Fruit fly (Drosophila melanogaster): Measurements from ENCODE around the gene ppk8.

dm6 chrX:3538775-3539174, 18.8 kb upstream of the ppk8 start:
- TF ChIP-seq CG14655 (GFP tag; optimal IDR thresholded peaks at IDR 0.05): no peak
- no peak for TF ChIP-seq EcR (GFP tag; optimal IDR thresholded peaks at IDR 0.05)
- TF ChIP-seq Ets98B (GFP tag; IDR thresholded peaks at IDR 0.05): peak; percentile 21; the same call in 1 of the 2 replicates
- TF ChIP-seq D1 (tag; optimal IDR thresholded peaks at IDR 0.05): no peak
- TF ChIP-seq CG12605 (GFP tag; IDR thresholded peaks at IDR 0.05): no peak
- no peak for TF ChIP-seq gl (tag; optimal IDR thresholded peaks at IDR 0.05)
- TF ChIP-seq CG32121 (GFP tag; IDR thresholded peaks at IDR 0.05): no peak

Data from whole organism, pupa.